Worm (Caenorhabditis elegans) whole organism, young adult: ENCODE data around the gene abf-6.

Source experiments
- Y79H2A.3 ChIP-seq: fragments of 200-800 bp; sonication (Bioruptor generic); conservative IDR thresholded peaks from 2 replicates; pipeline ENCODE4 v1.3.6; 2022; ENCODE audit warnings: missing genetic modification reagents, missing genetic modification characterization, missing compliant biosample characterization
- akir-1 ChIP-seq: fragments of 200-800 bp; sonication (Bioruptor generic); optimal IDR thresholded peaks from 2 replicates; lab custom pipeline; 2018; ENCODE audit warnings: mild to moderate bottlenecking, missing genetic modification characterization, moderate library complexity, missing compliant biosample characterization
- ama-1 ChIP-seq, 3 experiments: fragments of 150-350 bp in 1 of 3; sonication (generic microtip) in 2 of 3; optimal IDR thresholded peaks; 2 replicates each; lab custom pipeline; 2014 to 2018; ENCODE audit warnings: missing biosample characterization in 2 of 3, missing genetic modification characterization in 2 of 3, missing genetic modification reagents in 2 of 3
- attf-3 ChIP-seq: fragments of 200-800 bp; sonication (Bioruptor generic); conservative IDR thresholded peaks from 2 replicates; pipeline ENCODE4 v1.3.6; 2022; ENCODE audit warnings: missing genetic modification reagents, missing genetic modification characterization, missing compliant biosample characterization
- ceh-27 ChIP-seq: fragments of 200-800 bp; sonication (Bioruptor generic); optimal IDR thresholded peaks from 2 replicates; lab custom pipeline; 2018; ENCODE audit warnings: mild to moderate bottlenecking, missing genetic modification characterization, moderate library complexity, missing compliant biosample characterization
- chd-7 ChIP-seq: sonication (generic microtip); optimal IDR thresholded peaks from 2 replicates; lab custom pipeline; 2016; ENCODE audit warnings: mild to moderate bottlenecking, missing genetic modification characterization, moderate library complexity, missing compliant biosample characterization
- dox-1 ChIP-seq: fragments of 200-800 bp; sonication (Bioruptor generic); IDR thresholded peaks from 2 replicates; pipeline ENCODE4 v1.3.6; 2022; ENCODE audit warnings: missing genetic modification reagents, missing genetic modification characterization, missing compliant biosample characterization
- efl-1 ChIP-seq: fragments of 150-350 bp; optimal IDR thresholded peaks from 2 replicates; lab custom pipeline; 2014; ENCODE audit warnings: missing biosample characterization, missing genetic modification reagents, missing genetic modification characterization
- let-526 ChIP-seq: fragments of 200-800 bp; sonication (Bioruptor generic); IDR thresholded peaks from 2 replicates; pipeline ENCODE4 v1.3.6; 2022; ENCODE audit warnings: missing genetic modification reagents, missing genetic modification characterization, missing compliant biosample characterization
- mxl-1 ChIP-seq: sonication (generic microtip); optimal IDR thresholded peaks from 2 replicates; lab custom pipeline; 2016; ENCODE audit warnings: missing genetic modification characterization, missing compliant biosample characterization
- pha-4 ChIP-seq: fragments of 150-350 bp; sonication (generic microtip); optimal IDR thresholded peaks from 2 replicates; lab custom pipeline; 2014; ENCODE audit warnings: missing biosample characterization, missing genetic modification reagents, missing genetic modification characterization
- rec-8 ChIP-seq, 2 experiments: sonication (generic microtip); optimal IDR thresholded peaks; 2 replicates each; lab custom pipeline; 2016; ENCODE audit warnings: mild to moderate bottlenecking in 2 of 2, missing genetic modification characterization in 2 of 2, missing genetic modification reagents in 2 of 2, missing genotype in 2 of 2, missing biosample characterization in 1 of 2, missing compliant biosample characterization in 1 of 2, moderate library complexity in 1 of 2
- somi-1 ChIP-seq: fragments of 200-800 bp; sonication (Bioruptor generic); optimal IDR thresholded peaks from 2 replicates; lab custom pipeline; 2018; ENCODE audit warnings: mild to moderate bottlenecking, missing genetic modification characterization, missing compliant biosample characterization
- unc-130 ChIP-seq: sonication (generic microtip); optimal IDR thresholded peaks from 2 replicates; lab custom pipeline; 2016; ENCODE audit warnings: missing genetic modification reagents, missing genetic modification characterization, missing compliant biosample characterization

ce11 chrX:12827741-12828408, 34.0 kb downstream of the abf-6 start:
- TF ChIP-seq akir-1 (GFP tag; lab: Kevin White, UChicago) (no peak), mxl-1 (tag; lab: Kevin White, UChicago) (no peak), rec-8 (tag; optimal IDR thresholded peaks at IDR 0.05; lab: Kevin White, UChicago) (no peak), let-526 (GFP tag; lab: Robert Waterston, UW) (no peak), ama-1 (optimal IDR thresholded peaks at IDR 0.05; lab: Kevin White, UChicago) (no peak), ama-1 (GFP tag; optimal IDR thresholded peaks at IDR 0.05; lab: Kevin White, UChicago) (no peak), pha-4 (no peak), ceh-27 (GFP tag; lab: Kevin White, UChicago) (no peak), chd-7 (no peak), unc-130 (GFP tag; lab: Kevin White, UChicago) (no peak), efl-1 (no peak), Y79H2A.3 (GFP tag; lab: Robert Waterston, UW) (no peak), dox-1 (GFP tag; lab: Robert Waterston, UW) (no peak), somi-1 (no peak), attf-3 (GFP tag; lab: Robert Waterston, UW) (no peak)
